Worm (Caenorhabditis elegans) whole organism, midembryonic: ENCODE results near the gene F26F12.8.

Source experiments
- T22C8.4 ChIP-seq: fragments of 200-800 bp; sonication (Bioruptor generic); IDR thresholded peaks from 2 replicates; pipeline ENCODE4 v1.3.6; 2022; ENCODE audit warnings: missing genetic modification characterization, missing compliant biosample characterization
- cog-1 ChIP-seq: sonication (generic microtip); optimal IDR thresholded peaks from 2 replicates; lab custom pipeline; 2016; ENCODE audit warnings: missing genetic modification characterization, missing compliant biosample characterization
- flt-1 ChIP-seq: fragments of 200-800 bp; sonication (Bioruptor generic); IDR thresholded peaks from 2 replicates; pipeline ENCODE4 v1.3.6; 2022; ENCODE audit warnings: missing genetic modification characterization, missing compliant biosample characterization
- klf-2 ChIP-seq: fragments of 200-800 bp; sonication (Bioruptor generic); conservative IDR thresholded peaks from 2 replicates; pipeline ENCODE4 v1.3.6; 2022; ENCODE audit warnings: missing genetic modification reagents, missing genetic modification characterization, missing compliant biosample characterization
- ztf-29 ChIP-seq: fragments of 200-800 bp; sonication (Bioruptor generic); IDR thresholded peaks from 2 replicates; pipeline ENCODE4 v1.3.6; 2022; ENCODE audit warnings: missing genetic modification reagents, missing genetic modification characterization, missing compliant biosample characterization

DNA sequence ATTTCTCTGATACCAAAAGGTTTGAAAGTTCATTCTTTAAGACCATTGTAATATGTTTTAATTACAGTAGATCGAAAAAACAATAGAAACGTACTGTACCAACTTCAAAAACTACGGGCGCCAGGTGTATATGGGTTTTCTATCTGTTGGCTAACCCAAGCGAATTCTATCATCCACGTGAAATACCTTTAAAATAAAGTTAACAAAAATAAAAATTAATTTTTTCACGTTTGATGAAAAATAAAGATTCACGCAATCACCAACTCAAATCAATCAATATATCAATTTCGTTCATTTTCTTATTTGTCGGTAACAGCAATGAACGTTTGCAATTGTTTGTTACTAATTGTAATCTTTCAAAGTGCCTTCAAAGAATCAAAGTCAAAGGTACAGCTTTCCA is 44.8 kb upstream of the F26F12.8 start, which contains the start of gene C04E6.4:
- TF ChIP-seq flt-1 (GFP tag; lab: Robert Waterston, UW) (no peak), T22C8.4 (GFP tag; lab: Robert Waterston, UW) (no peak), cog-1 (tag; lab: Kevin White, UChicago) (no peak), klf-2 (GFP tag; lab: Robert Waterston, UW) (no peak), ztf-29 (GFP tag; lab: Robert Waterston, UW) (no peak)
